Fruit fly (Drosophila melanogaster) Kc167 (cell line): ENCODE data around the gene sra.

Source experiments
- Myc ChIP-seq: fragments of >200 bp; optimal IDR thresholded peaks from 2 replicates; lab custom pipeline; 2017; ENCODE audit warnings: missing external identifiers
- Sin3A ChIP-seq: fragments of >200 bp; optimal IDR thresholded peaks from 2 replicates; lab custom pipeline; 2018; ENCODE audit warnings: missing external identifiers
- h ChIP-seq: fragments of >200 bp; optimal IDR thresholded peaks from 3 replicates; lab custom pipeline; 2018; ENCODE audit warnings: missing external identifiers
- psq ChIP-seq: fragments of >200 bp; optimal IDR thresholded peaks from 2 replicates; lab custom pipeline; 2017; ENCODE audit warnings: missing external identifiers
- ttk ChIP-seq: sonication (Bioruptor generic); optimal IDR thresholded peaks from 2 replicates; lab custom pipeline; 2017; ENCODE audit warnings: missing external identifiers

dm6 chr3R:16180476-16181070 lies 6.2 kb upstream of the sra start, which contains the start of gene CG8927:
- TF ChIP-seq ttk (lab: Kevin White, UChicago): no peak
- no peak for TF ChIP-seq psq
- no peak for TF ChIP-seq h (lab: Kevin White, UChicago)
- no peak for TF ChIP-seq Myc (lab: Kevin White, UChicago)
- TF ChIP-seq Sin3A (lab: Kevin White, UChicago): no peak
